Worm (Caenorhabditis elegans): ENCODE data around the gene gcy-34.

The gcy-34 gene

DNA sequence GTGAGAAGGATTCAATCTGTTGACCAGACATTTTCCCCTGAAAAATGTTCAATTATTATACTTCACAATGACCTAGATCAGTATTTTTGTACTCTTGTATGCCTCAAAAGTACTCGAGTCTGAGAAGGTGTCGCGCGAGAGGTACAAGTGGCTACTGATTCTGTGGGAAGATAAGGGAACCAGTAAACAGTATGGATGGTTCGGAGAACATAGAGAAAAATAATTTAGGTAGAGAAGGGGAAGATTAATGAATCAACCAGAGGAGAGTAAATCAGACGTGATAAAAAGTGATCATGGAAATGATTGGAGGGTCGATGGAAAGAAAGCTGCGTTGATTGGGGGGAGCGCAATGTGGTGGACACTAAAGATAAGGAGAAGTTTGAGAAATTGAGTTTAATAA is 3.8 kb upstream of the gcy-34 start (continued):
- no peak for TF ChIP-seq ztf-11 (tag; optimal IDR thresholded peaks at IDR 0.05)
- TF ChIP-seq elt-3 (tag; optimal IDR thresholded peaks at IDR 0.05): no peak
- no peak for TF ChIP-seq unc-62 (GFP tag; optimal IDR thresholded peaks at IDR 0.05)
- peak; percentile 38 for TF ChIP-seq fos-1 (tag; optimal IDR thresholded peaks at IDR 0.05)
- TF ChIP-seq crh-2 (tag; optimal IDR thresholded peaks at IDR 0.05): peak; percentile 0
- TF ChIP-seq nhr-77 (tag; optimal IDR thresholded peaks at IDR 0.05): no peak
- no peak for TF ChIP-seq ztf-4 (tag; optimal IDR thresholded peaks at IDR 0.05)
- TF ChIP-seq mdl-1 (tag; optimal IDR thresholded peaks at IDR 0.05): no peak
- no peak for TF ChIP-seq lin-39 (tag; optimal IDR thresholded peaks at IDR 0.05)
- TF ChIP-seq nhr-12 (tag; optimal IDR thresholded peaks at IDR 0.05): no peak
- TF ChIP-seq nhr-129 (tag; optimal IDR thresholded peaks at IDR 0.05): no peak
- no peak for TF ChIP-seq ceh-82 (tag; optimal IDR thresholded peaks at IDR 0.05)
- peak; percentile 50 for TF ChIP-seq nhr-25 (tag; optimal IDR thresholded peaks at IDR 0.05)
- TF ChIP-seq aly-2 (tag; optimal IDR thresholded peaks at IDR 0.05): no peak

- TF ChIP-seq skn-1 (tag; optimal IDR thresholded peaks at IDR 0.05): no peak
- TF ChIP-seq sem-4 (tag; optimal IDR thresholded peaks at IDR 0.05): no peak
- no peak for TF ChIP-seq blmp-1 (tag; optimal IDR thresholded peaks at IDR 0.05; ENCODE audit: insufficient read depth)
- no peak for TF ChIP-seq ama-1 (optimal IDR thresholded peaks at IDR 0.05)
- TF ChIP-seq ztf-4 (tag; optimal IDR thresholded peaks at IDR 0.05): no peak
- no peak for TF ChIP-seq nhr-23 (tag; optimal IDR thresholded peaks at IDR 0.05)
- no peak for TF ChIP-seq lin-11 (tag; optimal IDR thresholded peaks at IDR 0.05)
- TF ChIP-seq nhr-11 (tag; optimal IDR thresholded peaks at IDR 0.05): no peak
- TF ChIP-seq nhr-129 (tag; optimal IDR thresholded peaks at IDR 0.05): no peak
- no peak for TF ChIP-seq ztf-11 (tag; optimal IDR thresholded peaks at IDR 0.05)
- no peak for TF ChIP-seq unc-62 (GFP tag; optimal IDR thresholded peaks at IDR 0.05)
Measured at ce11 chrV:13388961-13389360, 3.3 kb upstream of the gcy-34 start.

DNA sequence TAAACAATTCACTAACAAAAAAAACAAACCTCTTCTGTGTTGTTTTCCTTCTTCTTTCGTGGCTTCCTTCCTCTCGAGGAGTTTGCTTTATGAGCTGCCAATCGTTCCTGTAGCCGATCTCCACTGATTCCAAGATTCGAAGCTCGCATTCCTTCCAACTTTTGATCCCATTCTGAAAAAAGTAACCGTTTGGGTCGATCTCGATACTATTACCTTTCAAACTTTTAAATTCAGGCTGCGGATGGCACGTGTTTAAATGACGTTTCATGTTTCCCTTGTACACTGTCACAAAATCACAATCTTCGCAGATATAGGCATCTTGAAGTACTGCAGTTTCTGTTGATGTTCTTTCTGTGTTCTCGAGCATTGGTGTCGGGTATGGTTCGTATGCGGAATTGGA is 1.8 kb upstream of the gcy-34 start:
- TF ChIP-seq mbf-1 (tag; optimal IDR thresholded peaks at IDR 0.05) (no peak), blmp-1 (tag; optimal IDR thresholded peaks at IDR 0.05; ENCODE audit: insufficient read depth) (no peak), lin-13 (GFP tag; optimal IDR thresholded peaks at IDR 0.05) (no peak), unc-39 (tag; optimal IDR thresholded peaks at IDR 0.05) (no peak), R02D3.7 (tag; optimal IDR thresholded peaks at IDR 0.05) (no peak), unc-55 (GFP tag; optimal IDR thresholded peaks at IDR 0.05) (no peak), sem-4 (tag; optimal IDR thresholded peaks at IDR 0.05) (no peak), lin-39 (tag; optimal IDR thresholded peaks at IDR 0.05) (no peak), nhr-23 (tag; optimal IDR thresholded peaks at IDR 0.05) (no peak), ama-1 (optimal IDR thresholded peaks at IDR 0.05) (no peak), zag-1 (tag; optimal IDR thresholded peaks at IDR 0.05) (no peak), C34F6.9 (tag; optimal IDR thresholded peaks at IDR 0.05) (no peak)

DNA sequence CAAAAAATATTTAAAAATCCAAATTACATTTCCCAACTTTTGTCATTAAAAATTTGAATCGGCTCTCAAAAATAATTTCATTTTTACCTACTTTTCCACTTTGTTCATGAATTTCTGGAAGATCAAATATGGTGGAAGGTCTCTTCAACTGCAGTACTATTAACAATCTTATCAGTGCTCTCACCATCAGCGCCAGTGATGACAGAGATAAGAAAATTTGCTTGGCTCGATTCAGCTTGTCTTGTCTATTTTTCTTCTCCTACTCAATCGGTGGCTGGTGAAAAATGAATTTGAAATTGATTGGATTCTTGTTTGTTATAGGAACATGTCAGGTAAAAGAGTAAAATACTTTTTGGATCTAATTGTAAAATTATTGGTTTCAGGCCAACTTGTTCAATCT is 4.7 kb downstream of the gcy-34 start, which contains the start of gene cpz-2:
TSS of gene cpz-2 (plus strand) at position 210 of the 400 bp plus-strand sequence.
- TF ChIP-seq crh-2 (tag; optimal IDR thresholded peaks at IDR 0.05) (peak; percentile 21), sma-9 (GFP tag; optimal IDR thresholded peaks at IDR 0.05) (no peak), sma-9 (tag; optimal IDR thresholded peaks at IDR 0.05) (no peak), gmeb-1 (tag; optimal IDR thresholded peaks at IDR 0.05) (peak; percentile 12), mbf-1 (tag; optimal IDR thresholded peaks at IDR 0.05) (no peak), C34F6.9 (tag; optimal IDR thresholded peaks at IDR 0.05) (no peak), unc-62 (GFP tag; optimal IDR thresholded peaks at IDR 0.05) (no peak), lin-11 (tag; optimal IDR thresholded peaks at IDR 0.05) (no peak), elt-1 (tag; optimal IDR thresholded peaks at IDR 0.05) (no peak), ztf-11 (tag; optimal IDR thresholded peaks at IDR 0.05) (no peak), nhr-21 (tag; optimal IDR thresholded peaks at IDR 0.05) (no peak), fos-1 (tag; optimal IDR thresholded peaks at IDR 0.05) (peak; percentile 70), skn-1 (tag; optimal IDR thresholded peaks at IDR 0.05) (peak; percentile 23)

DNA sequence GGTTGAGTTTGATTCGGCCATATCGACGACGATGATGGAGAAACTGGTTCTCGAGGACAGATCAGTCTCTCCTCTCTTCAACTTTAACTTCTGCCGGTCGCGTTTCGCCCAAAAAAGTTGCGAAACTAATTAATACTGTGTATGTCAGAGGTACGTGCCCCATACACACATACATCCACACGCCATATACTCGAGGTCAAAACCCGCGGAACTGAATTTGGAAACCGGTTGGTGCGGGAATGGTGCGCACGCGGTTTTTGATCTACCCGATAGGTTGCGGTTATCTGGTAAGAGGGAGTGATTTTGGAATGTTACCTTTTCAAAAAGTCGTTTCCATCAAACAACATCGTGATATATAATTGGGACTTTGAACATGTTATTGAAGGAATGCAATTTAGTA is 5.5 kb downstream of the gcy-34 start, which contains the start of gene ifbp-1:
TSS of gene ifbp-1 (minus strand) at position 85 of the 400 bp plus-strand sequence.
- TF ChIP-seq nhr-237 (tag; optimal IDR thresholded peaks at IDR 0.05) (no peak), nhr-129 (tag; optimal IDR thresholded peaks at IDR 0.05) (peak; percentile 65), unc-62 (GFP tag; optimal IDR thresholded peaks at IDR 0.05) (no peak), F13H6.1 (tag; optimal IDR thresholded peaks at IDR 0.05) (peak; percentile 36), ztf-4 (tag; optimal IDR thresholded peaks at IDR 0.05) (peak; percentile 52), nhr-25 (tag; optimal IDR thresholded peaks at IDR 0.05) (peak; percentile 98), unc-39 (tag; optimal IDR thresholded peaks at IDR 0.05) (no peak), C34F6.9 (tag; optimal IDR thresholded peaks at IDR 0.05) (no peak), sem-4 (tag; optimal IDR thresholded peaks at IDR 0.05) (peak; percentile 31), ZK546.5 (tag; optimal IDR thresholded peaks at IDR 0.05) (no peak), zag-1 (tag; optimal IDR thresholded peaks at IDR 0.05) (no peak), nhr-21 (tag; optimal IDR thresholded peaks at IDR 0.05) (peak; percentile 71), blmp-1 (tag; optimal IDR thresholded peaks at IDR 0.05; ENCODE audit: insufficient read depth) (peak; percentile 77), gmeb-1 (tag; optimal IDR thresholded peaks at IDR 0.05) (peak; percentile 67), elt-3 (tag; optimal IDR thresholded peaks at IDR 0.05) (no peak), crh-2 (tag; optimal IDR thresholded peaks at IDR 0.05) (peak; percentile 73), peb-1 (tag; optimal IDR thresholded peaks at IDR 0.05) (no peak), nhr-6 (tag; optimal IDR thresholded peaks at IDR 0.05) (no peak), sma-3 (GFP tag; optimal IDR thresholded peaks at IDR 0.05) (peak; percentile 84), lsy-2 (tag; optimal IDR thresholded peaks at IDR 0.05) (peak in 1 of 2 experiments; percentile 28), fos-1 (tag; optimal IDR thresholded peaks at IDR 0.05) (peak; percentile 45), R02D3.7 (tag; optimal IDR thresholded peaks at IDR 0.05) (no peak), sma-9 (GFP tag; optimal IDR thresholded peaks at IDR 0.05) (peak; percentile 90), sma-9 (tag; optimal IDR thresholded peaks at IDR 0.05) (no peak), mdl-1 (tag; optimal IDR thresholded peaks at IDR 0.05) (peak; percentile 36 to 59), lin-13 (GFP tag; optimal IDR thresholded peaks at IDR 0.05) (peak; percentile 25), nhr-77 (tag; optimal IDR thresholded peaks at IDR 0.05) (no peak), mab-5 (tag; optimal IDR thresholded peaks at IDR 0.05) (no peak), ceh-16 (tag; optimal IDR thresholded peaks at IDR 0.05) (peak; percentile 68)

Measured in whole organism, L2 larva.